Worm (Caenorhabditis elegans) whole organism, L4 larva: Measurements from ENCODE around the gene col-75.

Experiments used
- D1046.2 ChIP-seq: fragments of 200-800 bp; sonication (Bioruptor generic); IDR thresholded peaks from 2 replicates; pipeline ENCODE4 v1.3.6; 2022; ENCODE audit warnings: missing genetic modification characterization, missing compliant biosample characterization
- F10B5.3 ChIP-seq: sonication (generic microtip); optimal IDR thresholded peaks from 2 replicates; lab custom pipeline; 2016; ENCODE audit warnings: mild to moderate bottlenecking, missing genetic modification characterization, missing compliant biosample characterization
- F49E8.2 ChIP-seq: sonication (generic microtip); optimal IDR thresholded peaks from 2 replicates; lab custom pipeline; 2016; ENCODE audit warnings: missing compliant biosample characterization, mild to moderate bottlenecking, missing genetic modification characterization, borderline replicate concordance
- T26A8.4 ChIP-seq: fragments of 200-800 bp; sonication (Bioruptor generic); IDR thresholded peaks from 2 replicates; pipeline ENCODE4 v1.3.6; 2022; ENCODE audit warnings: missing genetic modification characterization, missing compliant biosample characterization
- Y5F2A.4 ChIP-seq: fragments of 200-800 bp; sonication (Bioruptor generic); optimal IDR thresholded peaks from 2 replicates; lab custom pipeline; 2018; ENCODE audit warnings: mild to moderate bottlenecking, missing genetic modification characterization, missing compliant biosample characterization
- Y75B8A.6 ChIP-seq: fragments of 200-800 bp; sonication (Bioruptor generic); IDR thresholded peaks from 2 replicates; pipeline ENCODE4 v1.3.6; 2022; ENCODE audit warnings: missing genetic modification reagents, missing genetic modification characterization, missing compliant biosample characterization
- ZK337.2 ChIP-seq: fragments of 200-800 bp; sonication (Bioruptor generic); IDR thresholded peaks from 2 replicates; pipeline ENCODE4 v1.3.6; 2022; ENCODE audit warnings: missing genetic modification reagents, missing genetic modification characterization, missing compliant biosample characterization
- ZK546.5 ChIP-seq, 2 experiments: sonication (generic microtip); optimal IDR thresholded peaks; 2 replicates each; lab custom pipeline; 2017; ENCODE audit warnings: missing biosample characterization in 2 of 2, missing genetic modification characterization in 2 of 2
- aha-1 ChIP-seq: fragments of 150-350 bp; peaks from one replicate; lab custom pipeline; 2014; ENCODE audit warnings: missing biosample characterization, missing genetic modification characterization
- attf-4 ChIP-seq: sonication (generic microtip); optimal IDR thresholded peaks from 3 replicates; lab custom pipeline; 2017; ENCODE audit warnings: missing biosample characterization, missing genetic modification characterization
- ceh-82 ChIP-seq: sonication (generic microtip); optimal IDR thresholded peaks from 2 replicates; lab custom pipeline; 2017; ENCODE audit warnings: missing biosample characterization, missing genetic modification characterization
- ces-1 ChIP-seq: fragments of 150-350 bp; sonication (generic microtip); optimal IDR thresholded peaks from 4 replicates; lab custom pipeline; 2014; ENCODE audit warnings: missing biosample characterization, missing genetic modification reagents, missing genetic modification characterization
- cey-2 ChIP-seq: sonication (generic microtip); optimal IDR thresholded peaks from 3 replicates; lab custom pipeline; 2017; ENCODE audit warnings: missing genetic modification characterization, mild to moderate bottlenecking, missing compliant biosample characterization, antibody characterized with exemption, borderline replicate concordance; ENCODE audit not compliant: insufficient read depth
- ctbp-1 ChIP-seq: fragments of 200-800 bp; sonication (Bioruptor generic); IDR thresholded peaks from 2 replicates; pipeline ENCODE4 v1.3.6; 2022; ENCODE audit warnings: missing genetic modification reagents, missing genetic modification characterization, missing compliant biosample characterization
- daf-16 ChIP-seq, 3 experiments: sonication (generic microtip); optimal IDR thresholded peaks; 2 replicates each; lab custom pipeline; 2016 to 2017; ENCODE audit warnings: missing genetic modification characterization in 3 of 3, missing genetic modification reagents in 3 of 3, mild to moderate bottlenecking in 2 of 3, missing compliant biosample characterization in 2 of 3, missing biosample characterization in 1 of 3, moderate library complexity in 1 of 3
- daf-19 ChIP-seq: fragments of 200-800 bp; sonication (Bioruptor generic); conservative IDR thresholded peaks from 2 replicates; pipeline ENCODE4 v1.3.6; 2022; ENCODE audit warnings: missing genetic modification characterization, missing compliant biosample characterization
- dmd-6 ChIP-seq: fragments of 200-800 bp; sonication (Bioruptor generic); IDR thresholded peaks from 2 replicates; pipeline ENCODE4 v1.3.6; 2022; ENCODE audit warnings: missing genetic modification reagents, missing genetic modification characterization, missing compliant biosample characterization
- dmd-9 ChIP-seq: fragments of 200-800 bp; sonication (Bioruptor generic); IDR thresholded peaks from 2 replicates; pipeline ENCODE4 v1.3.6; 2022; ENCODE audit warnings: missing genetic modification reagents, missing genetic modification characterization, missing compliant biosample characterization
- duxl-1 ChIP-seq: sonication (generic microtip); optimal IDR thresholded peaks from 2 replicates; lab custom pipeline; 2016; ENCODE audit warnings: mild to moderate bottlenecking, missing genetic modification characterization, moderate library complexity, missing compliant biosample characterization; ENCODE audit not compliant: poor library complexity
- dve-1 ChIP-seq: sonication (generic microtip); optimal IDR thresholded peaks from 2 replicates; lab custom pipeline; 2017; ENCODE audit warnings: antibody characterized with exemption, mild to moderate bottlenecking, missing genetic modification characterization, missing compliant biosample characterization; ENCODE audit not compliant: insufficient read depth
- egl-43 ChIP-seq: fragments of 200-800 bp; sonication (Bioruptor generic); IDR thresholded peaks from 2 replicates; pipeline ENCODE4 v1.3.6; 2022; ENCODE audit warnings: missing genetic modification reagents, missing genetic modification characterization, missing compliant biosample characterization
- fos-1 ChIP-seq: fragments of 150-350 bp; optimal IDR thresholded peaks from 2 replicates; lab custom pipeline; 2014; ENCODE audit warnings: missing biosample characterization, missing genetic modification characterization
- hlh-11 ChIP-seq: fragments of 200-800 bp; sonication (Bioruptor generic); optimal IDR thresholded peaks from 2 replicates; lab custom pipeline; 2018; ENCODE audit warnings: mild to moderate bottlenecking, missing genetic modification characterization, missing compliant biosample characterization
- hlh-30 ChIP-seq: sonication (generic microtip); optimal IDR thresholded peaks from 2 replicates; lab custom pipeline; 2017; ENCODE audit warnings: antibody characterized with exemption, mild to moderate bottlenecking, missing genetic modification characterization, missing compliant biosample characterization; ENCODE audit not compliant: insufficient read depth
- lim-7 ChIP-seq: fragments of 200-800 bp; sonication (Bioruptor generic); IDR thresholded peaks from 2 replicates; pipeline ENCODE4 v1.3.6; 2022; ENCODE audit warnings: missing genetic modification characterization, missing compliant biosample characterization
- lin-1 ChIP-seq: fragments of 200-800 bp; sonication (Bioruptor generic); IDR thresholded peaks from 2 replicates; pipeline ENCODE4 v1.3.6; 2022; ENCODE audit warnings: missing genetic modification reagents, missing genetic modification characterization, missing compliant biosample characterization
- lin-29 ChIP-seq: fragments of 200-800 bp; sonication (Bioruptor generic); IDR thresholded peaks from 2 replicates; pipeline ENCODE4 v1.3.6; 2022; ENCODE audit warnings: missing genetic modification reagents, missing genetic modification characterization, missing compliant biosample characterization
- lsy-2 ChIP-seq, 2 experiments: fragments of 150-350 bp in 1 of 2; sonication (generic microtip) in 1 of 2; optimal IDR thresholded peaks; 2 replicates each; lab custom pipeline; 2014 to 2017; ENCODE audit warnings: missing biosample characterization in 2 of 2, missing genetic modification characterization in 2 of 2
- madf-5 ChIP-seq, 2 experiments: fragments of 200-800 bp; sonication (Bioruptor generic); IDR thresholded peaks; 2 replicates each; pipeline ENCODE4 v1.3.6; 2022; ENCODE audit warnings: missing compliant biosample characterization in 2 of 2, missing genetic modification characterization in 2 of 2
- mdl-1 ChIP-seq, 2 experiments: fragments of 150-350 bp in 1 of 2; sonication (generic microtip) in 1 of 2; optimal IDR thresholded peaks; 2 replicates each; lab custom pipeline; 2014 to 2017; ENCODE audit warnings: missing biosample characterization in 2 of 2, missing genetic modification characterization in 2 of 2
- mxl-2 ChIP-seq: fragments of 200-800 bp; sonication (Bioruptor generic); conservative IDR thresholded peaks from 2 replicates; pipeline ENCODE4 v1.3.6; 2022; ENCODE audit warnings: missing genetic modification reagents, missing genetic modification characterization, missing compliant biosample characterization
- mxl-3 ChIP-seq: fragments of 200-800 bp; sonication (Bioruptor generic); optimal IDR thresholded peaks from 2 replicates; lab custom pipeline; 2018; ENCODE audit warnings: mild to moderate bottlenecking, missing genetic modification characterization, missing compliant biosample characterization
- nhr-10 ChIP-seq: fragments of 150-350 bp; optimal IDR thresholded peaks from 2 replicates; lab custom pipeline; 2014; ENCODE audit warnings: missing biosample characterization, missing genetic modification characterization
- nhr-25 ChIP-seq: sonication (generic microtip); optimal IDR thresholded peaks from 2 replicates; lab custom pipeline; 2017; ENCODE audit warnings: missing genetic modification characterization, mild to moderate bottlenecking, missing compliant biosample characterization, antibody characterized with exemption, moderate library complexity, borderline replicate concordance; ENCODE audit not compliant: insufficient read depth
- nhr-28 ChIP-seq: fragments of 150-350 bp; optimal IDR thresholded peaks from 2 replicates; lab custom pipeline; 2014; ENCODE audit warnings: missing biosample characterization, missing genetic modification characterization
- nhr-6 ChIP-seq: fragments of 150-350 bp; optimal IDR thresholded peaks from 2 replicates; lab custom pipeline; 2014; ENCODE audit warnings: missing biosample characterization, missing genetic modification characterization
- nhr-76 ChIP-seq: fragments of 150-350 bp; optimal IDR thresholded peaks from 2 replicates; lab custom pipeline; 2014; ENCODE audit warnings: missing biosample characterization, missing genetic modification characterization
- nhr-77 ChIP-seq: fragments of 150-350 bp; optimal IDR thresholded peaks from 2 replicates; lab custom pipeline; 2014; ENCODE audit warnings: missing biosample characterization, missing genetic modification characterization
- pha-4 ChIP-seq, 2 experiments: fragments of 150-350 bp in 1 of 2; fragments of 200-800 bp in 1 of 2; sonication (Bioruptor generic) in 1 of 2; IDR thresholded peaks in 1 of 2; optimal IDR thresholded peaks in 1 of 2; 2 replicates each; pipeline versions ENCODE4 v1.3.6 to Lab custom; 2014 to 2022; ENCODE audit warnings: missing genetic modification characterization in 2 of 2, missing genetic modification reagents in 2 of 2, missing biosample characterization in 1 of 2, missing compliant biosample characterization in 1 of 2
- pqm-1 ChIP-seq: sonication (generic microtip); optimal IDR thresholded peaks from 2 replicates; lab custom pipeline; 2017; ENCODE audit warnings: missing biosample characterization, missing genetic modification characterization
- unc-130 ChIP-seq: sonication (generic microtip); optimal IDR thresholded peaks from 2 replicates; lab custom pipeline; 2016; ENCODE audit warnings: missing genetic modification reagents, missing genetic modification characterization, missing compliant biosample characterization
- unc-62 ChIP-seq, 3 experiments: fragments of 150-350 bp in 1 of 3; sonication (generic microtip); optimal IDR thresholded peaks in 2 of 3; peaks in 1 of 3; 1 replicate in 1 of 3; 2 replicates in 2 of 3; lab custom pipeline; 2014 to 2017; ENCODE audit warnings: missing biosample characterization in 3 of 3, missing genetic modification characterization in 3 of 3, missing genetic modification reagents in 3 of 3, missing genotype in 1 of 3
- zfp-3 ChIP-seq: fragments of 200-800 bp; sonication (Bioruptor generic); conservative IDR thresholded peaks from 2 replicates; pipeline ENCODE4 v1.3.6; 2022; ENCODE audit warnings: missing genetic modification reagents, missing genetic modification characterization, missing compliant biosample characterization
- ztf-7 ChIP-seq: fragments of 150-350 bp; optimal IDR thresholded peaks from 2 replicates; lab custom pipeline; 2014; ENCODE audit warnings: missing biosample characterization, missing genetic modification characterization

col-75 gene

ce11 chrII:6448189-6448588 is 22.1 kb downstream of the col-75 start:
- TF ChIP-seq hlh-30 (tag; lab: Kevin White, UChicago) (peak; percentile 57), daf-16 (GFP tag; optimal IDR thresholded peaks at IDR 0.05; lab: Kevin White, UChicago) (no peak), daf-16 (tag; optimal IDR thresholded peaks at IDR 0.05; lab: Kevin White, UChicago) (no peak), fos-1 (tag; lab: Kevin White, UChicago) (no peak), F10B5.3 (no peak), nhr-10 (no peak), pqm-1 (no peak), ztf-7 (tag; lab: Kevin White, UChicago) (no peak), D1046.2 (GFP tag; lab: Robert Waterston, UW) (no peak), pha-4 (GFP tag; IDR thresholded peaks at IDR 0.05; lab: Robert Waterston, UW) (no peak), pha-4 (tag; optimal IDR thresholded peaks at IDR 0.05; lab: Kevin White, UChicago) (no peak), mxl-2 (no peak), nhr-77 (no peak), unc-130 (GFP tag; lab: Kevin White, UChicago) (no peak), lsy-2 (tag; optimal IDR thresholded peaks at IDR 0.05; lab: Kevin White, UChicago) (no peak), daf-19 (GFP tag; lab: Robert Waterston, UW) (no peak), cey-2 (tag; lab: Kevin White, UChicago) (no peak), ceh-82 (no peak), lin-1 (GFP tag; lab: Robert Waterston, UW) (no peak), duxl-1 (tag; lab: Kevin White, UChicago) (no peak), mdl-1 (tag; optimal IDR thresholded peaks at IDR 0.05; lab: Kevin White, UChicago) (peak in 1 of 2 experiments; percentile 10), unc-62 (GFP tag; optimal IDR thresholded peaks at IDR 0.05 in 1 of 2; lab: Kevin White, UChicago) (peak in 1 of 2 experiments; percentile 99), unc-62 (tag; optimal IDR thresholded peaks at IDR 0.05; lab: Kevin White, UChicago) (no peak), zfp-3 (GFP tag; lab: Robert Waterston, UW) (0 out of 2 replicates have a peak, but pooled peaks have one; percentile 54), dve-1 (tag; lab: Kevin White, UChicago) (no peak), madf-5 (GFP tag; IDR thresholded peaks at IDR 0.05; lab: Robert Waterston, UW) (no peak), nhr-25 (tag; lab: Kevin White, UChicago) (peak; percentile 41), nhr-28 (tag; lab: Kevin White, UChicago) (peak; percentile 39), ZK546.5 (tag; optimal IDR thresholded peaks at IDR 0.05; lab: Kevin White, UChicago) (no peak), ctbp-1 (GFP tag; lab: Robert Waterston, UW) (no peak), dmd-9 (GFP tag; lab: Robert Waterston, UW) (no peak)

ce11 chrII:6448656-6449055 is 22.6 kb downstream of the col-75 start:
- TF ChIP-seq mxl-3 (GFP tag; lab: Kevin White, UChicago): peak; percentile 69
- no peak for TF ChIP-seq lim-7 (GFP tag; lab: Robert Waterston, UW)
- TF ChIP-seq hlh-11: peak; percentile 49
- TF ChIP-seq F49E8.2: no peak
- TF ChIP-seq nhr-25 (tag; lab: Kevin White, UChicago): no peak
- TF ChIP-seq dve-1 (tag; lab: Kevin White, UChicago): peak; percentile 40
- no peak for TF ChIP-seq nhr-76 (tag; lab: Kevin White, UChicago)
- no peak for TF ChIP-seq egl-43
- peak in 1 of 2 experiments; percentile 25 for TF ChIP-seq mdl-1 (tag; optimal IDR thresholded peaks at IDR 0.05; lab: Kevin White, UChicago)
- no peak for TF ChIP-seq ZK337.2 (GFP tag; lab: Robert Waterston, UW)
- no peak for TF ChIP-seq daf-16 (GFP tag; optimal IDR thresholded peaks at IDR 0.05; lab: Kevin White, UChicago)
- TF ChIP-seq daf-16 (tag; optimal IDR thresholded peaks at IDR 0.05; lab: Kevin White, UChicago): peak; percentile 63
- TF ChIP-seq nhr-28 (tag; lab: Kevin White, UChicago): peak; percentile 100
- peak; percentile 39 for TF ChIP-seq dmd-6 (GFP tag; lab: Robert Waterston, UW)
- TF ChIP-seq aha-1: no peak
- peak; percentile 24 for TF ChIP-seq hlh-30 (tag; lab: Kevin White, UChicago)
- no peak for TF ChIP-seq Y5F2A.4 (GFP tag; lab: Kevin White, UChicago)
- no peak for TF ChIP-seq D1046.2 (GFP tag; lab: Robert Waterston, UW)
- no peak for TF ChIP-seq nhr-6
- TF ChIP-seq zfp-3 (GFP tag; lab: Robert Waterston, UW): no peak
- TF ChIP-seq pqm-1: peak; percentile 82
- no peak for TF ChIP-seq T26A8.4 (GFP tag; lab: Robert Waterston, UW)
- TF ChIP-seq attf-4 (tag; lab: Kevin White, UChicago): no peak
- TF ChIP-seq ces-1 (GFP tag; lab: Kevin White, UChicago): no peak
- TF ChIP-seq lin-29 (GFP tag; lab: Robert Waterston, UW): no peak
- no peak for TF ChIP-seq madf-5 (GFP tag; IDR thresholded peaks at IDR 0.05; lab: Robert Waterston, UW)
- no peak for TF ChIP-seq lin-1 (GFP tag; lab: Robert Waterston, UW)
- no peak for TF ChIP-seq Y75B8A.6
- TF ChIP-seq, all 104 proteins: peak for 9
